Fruit fly (Drosophila melanogaster) whole organism, embryonic: ENCODE data around the gene ana1.

ENCODE experiments used
- Ada2b ChIP-seq: fragments of 200-800 bp; sonication (Bioruptor generic); IDR thresholded peaks from 2 replicates; pipeline ENCODE4 v1.3.6; 2022; ENCODE audit warnings: missing biosample characterization, missing genetic modification characterization
- BtbVII ChIP-seq: fragments of 200-800 bp; sonication (Bioruptor generic); optimal IDR thresholded peaks from 3 replicates; lab custom pipeline; 2017; ENCODE audit warnings: missing biosample characterization, mild to moderate bottlenecking, missing genetic modification characterization
- CG10274 ChIP-seq: fragments of 200-800 bp; sonication (Bioruptor generic); optimal IDR thresholded peaks from 3 replicates; lab custom pipeline; 2017; ENCODE audit warnings: missing biosample characterization, mild to moderate bottlenecking, missing genetic modification characterization
- CG10366 ChIP-seq: fragments of 200-800 bp; sonication (Bioruptor generic); IDR thresholded peaks from 2 replicates; pipeline ENCODE4 v1.3.6; 2022; ENCODE audit warnings: missing biosample characterization, missing genetic modification characterization
- CG11456 ChIP-seq: fragments of 200-800 bp; sonication (Bioruptor generic); IDR thresholded peaks from 3 replicates; pipeline ENCODE4 v1.3.6; 2022; ENCODE audit warnings: missing biosample characterization, missing genetic modification characterization
- CG12659 ChIP-seq: fragments of 200-800 bp; sonication (Bioruptor generic); optimal IDR thresholded peaks from 3 replicates; lab custom pipeline; 2017; ENCODE audit warnings: mild to moderate bottlenecking, missing biosample characterization, missing genetic modification reagents, missing genetic modification characterization
- CG13123 ChIP-seq: fragments of 200-800 bp; sonication (Bioruptor generic); optimal IDR thresholded peaks from 2 replicates; lab custom pipeline; 2016; ENCODE audit warnings: missing biosample characterization, missing genetic modification characterization
- CG14710 ChIP-seq: fragments of 200-800 bp; sonication (Bioruptor generic); optimal IDR thresholded peaks from 3 replicates; lab custom pipeline; 2019; ENCODE audit warnings: missing biosample characterization, mild to moderate bottlenecking, missing genetic modification characterization, moderate library complexity
- CG15479 ChIP-seq: fragments of 200-800 bp; sonication (Bioruptor generic); optimal IDR thresholded peaks from 3 replicates; lab custom pipeline; 2019; ENCODE audit warnings: missing biosample characterization, mild to moderate bottlenecking, missing genetic modification characterization, moderate library complexity
- CG15514 ChIP-seq: fragments of 200-800 bp; sonication (Bioruptor generic); optimal IDR thresholded peaks from 3 replicates; lab custom pipeline; 2017; ENCODE audit warnings: missing biosample characterization, missing genetic modification characterization, mild to moderate bottlenecking, moderate library complexity, missing genetic modification reagents
- CG1603 ChIP-seq: fragments of 200-800 bp; sonication (Bioruptor generic); optimal IDR thresholded peaks from 2 replicates; lab custom pipeline; 2019; ENCODE audit warnings: missing biosample characterization, mild to moderate bottlenecking, missing genetic modification characterization, moderate library complexity
- CG16779 ChIP-seq: fragments of 200-800 bp; sonication (Bioruptor generic); IDR thresholded peaks from 2 replicates; pipeline ENCODE4 v1.3.6; 2022; ENCODE audit warnings: missing biosample characterization, missing genetic modification characterization
- CG17802 ChIP-seq: fragments of 200-800 bp; sonication (Bioruptor generic); optimal IDR thresholded peaks from 2 replicates; lab custom pipeline; 2018; ENCODE audit warnings: missing biosample characterization, mild to moderate bottlenecking, missing genetic modification characterization, moderate library complexity
- CG18476 ChIP-seq: fragments of 200-800 bp; sonication (Bioruptor generic); optimal IDR thresholded peaks from 2 replicates; lab custom pipeline; 2016; ENCODE audit warnings: missing biosample characterization, mild to moderate bottlenecking, missing genetic modification characterization
- CG18619 ChIP-seq: fragments of 200-800 bp; sonication (Bioruptor generic); optimal IDR thresholded peaks from 3 replicates; lab custom pipeline; 2017; ENCODE audit warnings: missing biosample characterization, mild to moderate bottlenecking, missing genetic modification characterization
- CG2120 ChIP-seq: fragments of 200-800 bp; sonication (Bioruptor generic); optimal IDR thresholded peaks from 3 replicates; lab custom pipeline; 2016; ENCODE audit warnings: missing biosample characterization, missing genetic modification characterization
- CG34376 ChIP-seq: fragments of 200-800 bp; sonication (Bioruptor generic); optimal IDR thresholded peaks from 2 replicates; lab custom pipeline; 2018; ENCODE audit warnings: missing biosample characterization, mild to moderate bottlenecking, missing genetic modification characterization
- CG42726 ChIP-seq: fragments of 200-800 bp; sonication (Bioruptor generic); IDR thresholded peaks from 2 replicates; pipeline ENCODE4 v1.3.6; 2022; ENCODE audit warnings: missing biosample characterization, missing genetic modification characterization; ENCODE audit not compliant: partially characterized antibody
- CG5180 ChIP-seq: fragments of 200-800 bp; sonication (Bioruptor generic); optimal IDR thresholded peaks from 3 replicates; lab custom pipeline; 2017; ENCODE audit warnings: missing biosample characterization, missing genetic modification characterization, mild to moderate bottlenecking, moderate library complexity, missing genetic modification reagents
- CG6854 ChIP-seq: fragments of 200-800 bp; sonication (Bioruptor generic); optimal IDR thresholded peaks from 3 replicates; lab custom pipeline; 2017; ENCODE audit warnings: missing biosample characterization, mild to moderate bottlenecking, missing genetic modification characterization
- CG7357 ChIP-seq: fragments of 200-800 bp; sonication (Bioruptor generic); IDR thresholded peaks from 3 replicates; pipeline ENCODE4 v1.3.6; 2022; ENCODE audit warnings: missing biosample characterization, missing genetic modification characterization
- CG8478 ChIP-seq: fragments of >200 bp; optimal IDR thresholded peaks from 2 replicates; lab custom pipeline; 2018
- CTCF ChIP-seq: fragments of 200-800 bp; sonication (Bioruptor generic); optimal IDR thresholded peaks from 2 replicates; lab custom pipeline; 2017; ENCODE audit warnings: missing biosample characterization, mild to moderate bottlenecking, missing genetic modification characterization, moderate library complexity
- CkIIα-i1 ChIP-seq: fragments of 200-800 bp; sonication (Bioruptor generic); IDR thresholded peaks from 2 replicates; pipeline ENCODE4 v1.3.6; 2022; ENCODE audit warnings: missing biosample characterization, missing genetic modification characterization
- Deaf1 ChIP-seq: fragments of 200-800 bp; optimal IDR thresholded peaks from 3 replicates; lab custom pipeline; 2019; ENCODE audit warnings: missing biosample characterization, mild to moderate bottlenecking, missing genetic modification characterization, moderate library complexity
- Doc3 ChIP-seq: fragments of 200-800 bp; sonication (Bioruptor generic); IDR thresholded peaks from 3 replicates; pipeline ENCODE4 v1.3.6; 2022; ENCODE audit warnings: missing biosample characterization, missing genetic modification characterization; ENCODE audit not compliant: partially characterized antibody
- HLHmδ ChIP-seq: fragments of 200-800 bp; sonication (Bioruptor generic); optimal IDR thresholded peaks from 2 replicates; lab custom pipeline; 2018; ENCODE audit warnings: missing biosample characterization, mild to moderate bottlenecking, missing genetic modification characterization, moderate library complexity
- Lhr ChIP-seq: fragments of 200-800 bp; sonication (Bioruptor generic); optimal IDR thresholded peaks from 3 replicates; lab custom pipeline; 2017; ENCODE audit warnings: mild to moderate bottlenecking, missing biosample characterization, missing genetic modification reagents, missing genetic modification characterization
- Max ChIP-seq: fragments of 200-800 bp; sonication (Bioruptor generic); optimal IDR thresholded peaks from 2 replicates; lab custom pipeline; 2016; ENCODE audit warnings: missing biosample characterization, mild to moderate bottlenecking, missing genetic modification characterization
- Meics ChIP-seq: fragments of 200-800 bp; sonication (Bioruptor generic); optimal IDR thresholded peaks from 2 replicates; lab custom pipeline; 2017; ENCODE audit warnings: missing biosample characterization, mild to moderate bottlenecking, missing genetic modification characterization
- Sry-δ ChIP-seq: fragments of 200-800 bp; sonication (Bioruptor generic); optimal IDR thresholded peaks from 2 replicates; lab custom pipeline; 2016; ENCODE audit warnings: missing biosample characterization, missing genetic modification characterization
- Taf1 ChIP-seq: fragments of 200-800 bp; sonication (Bioruptor generic); IDR thresholded peaks from 2 replicates; pipeline ENCODE4 v1.3.6; 2022; ENCODE audit warnings: missing biosample characterization, missing genetic modification characterization
- bab2 ChIP-seq: fragments of 200-800 bp; sonication (Bioruptor generic); optimal IDR thresholded peaks from 2 replicates; lab custom pipeline; 2016; ENCODE audit warnings: missing biosample characterization, missing genetic modification characterization
- bowl ChIP-seq: fragments of 200-800 bp; sonication (Bioruptor generic); IDR thresholded peaks from 2 replicates; pipeline ENCODE4 v1.3.6; 2022; ENCODE audit warnings: missing biosample characterization, missing genetic modification characterization
- br ChIP-seq: fragments of >200 bp; optimal IDR thresholded peaks from 2 replicates; lab custom pipeline; 2017
- chinmo ChIP-seq: fragments of 200-800 bp; sonication (Bioruptor generic); IDR thresholded peaks from 4 replicates; pipeline ENCODE4 v1.3.6; 2022; ENCODE audit warnings: missing biosample characterization, missing genetic modification characterization; ENCODE audit not compliant: partially characterized antibody
- crol ChIP-seq: fragments of 200-800 bp; sonication (Bioruptor generic); IDR thresholded peaks from 2 replicates; pipeline ENCODE4 v1.3.6; 2022; ENCODE audit warnings: missing biosample characterization, missing genetic modification characterization
- dan ChIP-seq: fragments of 200-800 bp; sonication (Bioruptor generic); IDR thresholded peaks from 2 replicates; pipeline ENCODE4 v1.3.6; 2022; ENCODE audit warnings: missing biosample characterization, missing genetic modification characterization
- ftz-f1 ChIP-seq: fragments of 200-800 bp; sonication (Bioruptor generic); optimal IDR thresholded peaks from 2 replicates; lab custom pipeline; 2016; ENCODE audit warnings: missing biosample characterization, missing genetic modification characterization
- grn ChIP-seq: fragments of 200-800 bp; sonication (Bioruptor generic); optimal IDR thresholded peaks from 3 replicates; lab custom pipeline; 2017; ENCODE audit warnings: missing biosample characterization, missing genetic modification characterization
- gro ChIP-seq: fragments of 200-800 bp; sonication (Bioruptor generic); optimal IDR thresholded peaks from 2 replicates; lab custom pipeline; 2016; ENCODE audit warnings: missing biosample characterization, missing genetic modification characterization
- hb ChIP-seq: fragments of 200-800 bp; sonication (Bioruptor generic); IDR thresholded peaks from 3 replicates; pipeline ENCODE4 v1.3.6; 2022; ENCODE audit warnings: missing biosample characterization, missing genetic modification characterization; ENCODE audit not compliant: partially characterized antibody
- kay ChIP-seq: fragments of 200-800 bp; sonication (Bioruptor generic); optimal IDR thresholded peaks from 2 replicates; lab custom pipeline; 2016; ENCODE audit warnings: missing biosample characterization, missing genetic modification characterization
- onecut ChIP-seq: fragments of 200-800 bp; sonication (Bioruptor generic); IDR thresholded peaks from 2 replicates; pipeline ENCODE4 v1.3.6; 2022; ENCODE audit warnings: missing biosample characterization, missing genetic modification characterization
- org-1 ChIP-seq: fragments of 200-800 bp; sonication (Bioruptor generic); optimal IDR thresholded peaks from 2 replicates; lab custom pipeline; 2017; ENCODE audit warnings: missing biosample characterization, missing genetic modification characterization
- sim ChIP-seq: fragments of 200-800 bp; sonication (Bioruptor generic); IDR thresholded peaks from 2 replicates; pipeline ENCODE4 v1.3.6; 2022; ENCODE audit warnings: missing biosample characterization, missing genetic modification characterization
- tio ChIP-seq: fragments of 200-800 bp; sonication (Bioruptor generic); optimal IDR thresholded peaks from 2 replicates; lab custom pipeline; 2017; ENCODE audit warnings: missing biosample characterization, missing genetic modification characterization, inconsistent platforms
- trem ChIP-seq: fragments of 200-800 bp; optimal IDR thresholded peaks from 3 replicates; lab custom pipeline; 2019; ENCODE audit warnings: missing biosample characterization, mild to moderate bottlenecking, missing genetic modification characterization, moderate library complexity
- tx ChIP-seq: fragments of 200-800 bp; sonication (Bioruptor generic); optimal IDR thresholded peaks from 2 replicates; lab custom pipeline; 2016; ENCODE audit warnings: missing biosample characterization, missing genetic modification characterization
- vvl ChIP-seq: fragments of 200-800 bp; sonication (Bioruptor generic); IDR thresholded peaks from 2 replicates; pipeline ENCODE4 v1.3.6; 2022; ENCODE audit warnings: missing biosample characterization, missing genetic modification characterization
- zf30C ChIP-seq: fragments of 200-800 bp; sonication (Bioruptor generic); optimal IDR thresholded peaks from 3 replicates; lab custom pipeline; 2018; ENCODE audit warnings: missing biosample characterization, mild to moderate bottlenecking, missing genetic modification characterization

ana1 gene

dm6 chr3R:24585042-24585698 lies 54.8 kb downstream of the ana1 start, which contains the start of the genes CG13625 and mld (continued):
- TF ChIP-seq CG16779: no peak
- no peak for TF ChIP-seq vvl
- TF ChIP-seq CG10366 (GFP tag; lab: Robert Waterston, UW): no peak
- no peak for TF ChIP-seq CG11456 (GFP tag; lab: Robert Waterston, UW)
- TF ChIP-seq gro (GFP tag; lab: Kevin White, UChicago): no peak
- no peak for TF ChIP-seq grn (GFP tag; lab: Kevin White, UChicago)
- no peak for TF ChIP-seq HLHmδ (GFP tag; lab: Kevin White, UChicago)
- TF ChIP-seq crol: no peak
- TF ChIP-seq Lhr: peak; percentile 68
- TF ChIP-seq ftz-f1 (GFP tag; lab: Kevin White, UChicago): no peak
- no peak for TF ChIP-seq Taf1 (GFP tag; lab: Robert Waterston, UW)
- TF ChIP-seq CG15514 (GFP tag; lab: Kevin White, UChicago): peak; percentile 12
- TF ChIP-seq CG12659 (GFP tag; lab: Kevin White, UChicago): peak; percentile 55
- no peak for TF ChIP-seq CG7357 (GFP tag; lab: Robert Waterston, UW)
- no peak for TF ChIP-seq onecut (GFP tag; lab: Robert Waterston, UW)
- no peak for TF ChIP-seq hb (GFP tag; lab: Robert Waterston, UW)
- no peak for TF ChIP-seq Ada2b (GFP tag; lab: Robert Waterston, UW)
- TF ChIP-seq bowl (GFP tag; lab: Robert Waterston, UW): no peak
- TF ChIP-seq chinmo (GFP tag; lab: Robert Waterston, UW): no peak
- TF ChIP-seq CG18619 (GFP tag; lab: Kevin White, UChicago): no peak
- peak; percentile 58 for TF ChIP-seq CG14710 (tag; lab: Kevin White, UChicago)
- peak; percentile 11 for TF ChIP-seq bab2 (GFP tag; lab: Kevin White, UChicago)
- TF ChIP-seq CG6854 (GFP tag; lab: Kevin White, UChicago): no peak
- TF ChIP-seq CG1603: peak; percentile 22
- no peak for TF ChIP-seq BtbVII (GFP tag; lab: Kevin White, UChicago)
- no peak for TF ChIP-seq tio (GFP tag; lab: Kevin White, UChicago)
- TF ChIP-seq CG42726 (GFP tag; lab: Robert Waterston, UW): no peak
- TF ChIP-seq Doc3 (GFP tag; lab: Robert Waterston, UW): no peak
- no peak for TF ChIP-seq CG15479 (GFP tag; lab: Kevin White, UChicago)
- no peak for TF ChIP-seq CG34376 (GFP tag; lab: Kevin White, UChicago)
- TF ChIP-seq br: no peak
- no peak for TF ChIP-seq tx (GFP tag; lab: Kevin White, UChicago)
- TF ChIP-seq org-1 (GFP tag; lab: Kevin White, UChicago): no peak
- no peak for TF ChIP-seq kay (GFP tag; lab: Kevin White, UChicago)
- TF ChIP-seq CTCF (GFP tag; lab: Kevin White, UChicago): no peak
- TF ChIP-seq CkIIα-i1 (GFP tag; lab: Robert Waterston, UW): no peak
- TF ChIP-seq Deaf1 (tag; lab: Kevin White, UChicago): no peak
- no peak for TF ChIP-seq CG18476
- TF ChIP-seq CG2120 (GFP tag; lab: Kevin White, UChicago): peak; percentile 27
- TF ChIP-seq CG13123: no peak
- no peak for TF ChIP-seq zf30C (GFP tag; lab: Kevin White, UChicago)
- TF ChIP-seq Max: peak; percentile 42
- TF ChIP-seq CG10274 (GFP tag; lab: Kevin White, UChicago): no peak
- no peak for TF ChIP-seq CG5180 (GFP tag; lab: Kevin White, UChicago)
- TF ChIP-seq CG17802 (tag; lab: Kevin White, UChicago): no peak
- TF ChIP-seq CG8478 (lab: Kevin White, UChicago): no peak
- peak; percentile 47 for TF ChIP-seq trem (tag; lab: Kevin White, UChicago)
- peak; percentile 73 for TF ChIP-seq Sry-δ (GFP tag; lab: Kevin White, UChicago)
- no peak for TF ChIP-seq sim (GFP tag; lab: Robert Waterston, UW)
- TF ChIP-seq dan (GFP tag; lab: Robert Waterston, UW): no peak
- no peak for TF ChIP-seq Meics (GFP tag; lab: Kevin White, UChicago)
